Worm (Caenorhabditis elegans) whole organism, young adult: Measurements from ENCODE around the gene alh-7.
A peak's percentile ranks its signal among the peaks of the same experiment; 100 is the strongest.

Source experiments
- B0261.1 ChIP-seq: sonication (generic microtip); optimal IDR thresholded peaks from 2 replicates; lab custom pipeline; 2016; ENCODE audit warnings: mild to moderate bottlenecking, missing genetic modification characterization, moderate library complexity, missing compliant biosample characterization
- C17E4.6 ChIP-seq: fragments of 200-800 bp; sonication (Bioruptor generic); IDR thresholded peaks from 2 replicates; pipeline ENCODE4 v1.3.6; 2022; ENCODE audit warnings: missing genetic modification reagents, missing genetic modification characterization, missing compliant biosample characterization
- F22D6.2 ChIP-seq: sonication (generic microtip); optimal IDR thresholded peaks from 2 replicates; lab custom pipeline; 2016; ENCODE audit warnings: mild to moderate bottlenecking, missing genetic modification characterization, missing compliant biosample characterization
- F33H1.4 ChIP-seq: fragments of 200-800 bp; sonication (Bioruptor generic); IDR thresholded peaks from 2 replicates; pipeline ENCODE4 v1.3.6; 2022; ENCODE audit warnings: missing genetic modification reagents, missing genetic modification characterization, missing compliant biosample characterization
- F52B5.7 ChIP-seq: sonication (generic microtip); optimal IDR thresholded peaks from 2 replicates; lab custom pipeline; 2016; ENCODE audit warnings: mild to moderate bottlenecking, missing genetic modification characterization, missing compliant biosample characterization
- F57A8.1 ChIP-seq: fragments of 200-800 bp; sonication (Bioruptor generic); optimal IDR thresholded peaks from 2 replicates; lab custom pipeline; 2018; ENCODE audit warnings: mild to moderate bottlenecking, missing genetic modification characterization, moderate library complexity, missing compliant biosample characterization
- F57C9.4 ChIP-seq: sonication (generic microtip); optimal IDR thresholded peaks from 2 replicates; lab custom pipeline; 2017; ENCODE audit warnings: mild to moderate bottlenecking, missing genetic modification characterization, missing compliant biosample characterization
- T26A5.8 ChIP-seq: sonication (generic microtip); optimal IDR thresholded peaks from 2 replicates; lab custom pipeline; 2016; ENCODE audit warnings: missing genetic modification characterization, missing compliant biosample characterization
- Y56A3A.18 ChIP-seq: fragments of 200-800 bp; sonication (Bioruptor generic); IDR thresholded peaks from 2 replicates; pipeline ENCODE4 v1.3.6; 2022; ENCODE audit warnings: missing genetic modification reagents, missing genetic modification characterization, missing compliant biosample characterization
- Y67H2A.10 ChIP-seq: fragments of 200-800 bp; sonication (Bioruptor generic); conservative IDR thresholded peaks from 2 replicates; pipeline ENCODE4 v1.3.6; 2022; ENCODE audit warnings: missing genetic modification reagents, missing genetic modification characterization, missing compliant biosample characterization
- attf-5 ChIP-seq: fragments of 200-800 bp; sonication (Bioruptor generic); optimal IDR thresholded peaks from 2 replicates; lab custom pipeline; 2018; ENCODE audit warnings: mild to moderate bottlenecking, missing genetic modification characterization, missing compliant biosample characterization
- bed-2 ChIP-seq: fragments of 200-800 bp; sonication (Bioruptor generic); IDR thresholded peaks from 2 replicates; pipeline ENCODE4 v1.3.6; 2022; ENCODE audit warnings: missing genetic modification reagents, missing genetic modification characterization, missing compliant biosample characterization
- cebp-1 ChIP-seq, 2 experiments: fragments of 200-800 bp in 1 of 2; sonication (Bioruptor generic) in 1 of 2; sonication (generic microtip) in 1 of 2; IDR thresholded peaks in 1 of 2; optimal IDR thresholded peaks in 1 of 2; 2 replicates each; pipeline versions ENCODE4 v1.3.6 to Lab custom; 2017 to 2022; ENCODE audit warnings: missing compliant biosample characterization in 2 of 2, missing genetic modification characterization in 2 of 2, mild to moderate bottlenecking in 1 of 2, missing genetic modification reagents in 1 of 2, moderate library complexity in 1 of 2
- ceh-58 ChIP-seq: fragments of 200-800 bp; sonication (Bioruptor generic); IDR thresholded peaks from 2 replicates; pipeline ENCODE4 v1.3.6; 2022; ENCODE audit warnings: missing genetic modification characterization, missing compliant biosample characterization
- dpff-1 ChIP-seq: sonication (generic microtip); optimal IDR thresholded peaks from 2 replicates; lab custom pipeline; 2017; ENCODE audit warnings: mild to moderate bottlenecking, missing genetic modification characterization, missing compliant biosample characterization
- egrh-3 ChIP-seq: fragments of 200-800 bp; sonication (Bioruptor generic); IDR thresholded peaks from 2 replicates; pipeline ENCODE4 v1.3.6; 2022; ENCODE audit warnings: missing genetic modification reagents, missing genetic modification characterization, missing compliant biosample characterization
- ekl-4 ChIP-seq: fragments of 200-800 bp; sonication (Bioruptor generic); IDR thresholded peaks from 2 replicates; pipeline ENCODE4 v1.3.6; 2022; ENCODE audit warnings: missing genetic modification reagents, missing genetic modification characterization, missing compliant biosample characterization
- gei-17 ChIP-seq: fragments of 200-800 bp; sonication (Bioruptor generic); optimal IDR thresholded peaks from 2 replicates; lab custom pipeline; 2018; ENCODE audit warnings: mild to moderate bottlenecking, missing genetic modification characterization, missing compliant biosample characterization
- hlh-12 ChIP-seq: sonication (generic microtip); optimal IDR thresholded peaks from 2 replicates; lab custom pipeline; 2016; ENCODE audit warnings: missing genetic modification characterization, missing compliant biosample characterization
- hlh-26 ChIP-seq: fragments of 200-800 bp; sonication (Bioruptor generic); conservative IDR thresholded peaks from 2 replicates; pipeline ENCODE4 v1.3.6; 2022; ENCODE audit warnings: missing genetic modification reagents, missing genetic modification characterization, missing compliant biosample characterization
- hmg-1.2 ChIP-seq: fragments of 200-800 bp; sonication (Bioruptor generic); IDR thresholded peaks from 2 replicates; pipeline ENCODE4 v1.3.6; 2022; ENCODE audit warnings: missing genetic modification reagents, missing genetic modification characterization, missing compliant biosample characterization
- hmg-20 ChIP-seq: fragments of 200-800 bp; sonication (Bioruptor generic); IDR thresholded peaks from 2 replicates; pipeline ENCODE4 v1.3.6; 2022; ENCODE audit warnings: missing genetic modification reagents, missing genetic modification characterization, missing compliant biosample characterization
- lag-1 ChIP-seq: fragments of 200-800 bp; sonication (Bioruptor generic); IDR thresholded peaks from 2 replicates; pipeline ENCODE4 v1.3.6; 2022; ENCODE audit warnings: missing genetic modification reagents, missing genetic modification characterization, missing compliant biosample characterization
- let-526 ChIP-seq: fragments of 200-800 bp; sonication (Bioruptor generic); IDR thresholded peaks from 2 replicates; pipeline ENCODE4 v1.3.6; 2022; ENCODE audit warnings: missing genetic modification reagents, missing genetic modification characterization, missing compliant biosample characterization
- lin-40 ChIP-seq: sonication (generic microtip); optimal IDR thresholded peaks from 2 replicates; lab custom pipeline; 2016; ENCODE audit warnings: missing genetic modification characterization, mild to moderate bottlenecking, missing compliant biosample characterization, missing genotype, missing genetic modification reagents
- lin-54 ChIP-seq: fragments of 200-800 bp; sonication (Bioruptor generic); optimal IDR thresholded peaks from 2 replicates; lab custom pipeline; 2018; ENCODE audit warnings: mild to moderate bottlenecking, missing genetic modification characterization, missing compliant biosample characterization
- lir-1 ChIP-seq: fragments of 200-800 bp; sonication (Bioruptor generic); conservative IDR thresholded peaks from 2 replicates; pipeline ENCODE4 v1.3.6; 2022; ENCODE audit warnings: missing genetic modification reagents, missing genetic modification characterization, missing compliant biosample characterization
- lsl-1 ChIP-seq: fragments of 200-800 bp; sonication (Bioruptor generic); optimal IDR thresholded peaks from 2 replicates; lab custom pipeline; 2018; ENCODE audit warnings: mild to moderate bottlenecking, missing genetic modification characterization, moderate library complexity, missing compliant biosample characterization
- lsy-27 ChIP-seq: sonication (generic microtip); optimal IDR thresholded peaks from 2 replicates; lab custom pipeline; 2017; ENCODE audit warnings: missing genetic modification characterization, mild to moderate bottlenecking, missing compliant biosample characterization, antibody characterized with exemption, missing genotype, borderline replicate concordance; ENCODE audit not compliant: insufficient read depth
- madf-3 ChIP-seq: fragments of 200-800 bp; sonication (Bioruptor generic); IDR thresholded peaks from 2 replicates; pipeline ENCODE4 v1.3.6; 2022; ENCODE audit warnings: missing genetic modification reagents, missing genetic modification characterization, missing compliant biosample characterization
- mcd-1 ChIP-seq: fragments of 200-800 bp; sonication (Bioruptor generic); IDR thresholded peaks from 2 replicates; pipeline ENCODE4 v1.3.6; 2022; ENCODE audit warnings: missing genetic modification reagents, missing genetic modification characterization, missing compliant biosample characterization
- mxl-1 ChIP-seq: sonication (generic microtip); optimal IDR thresholded peaks from 2 replicates; lab custom pipeline; 2016; ENCODE audit warnings: missing genetic modification characterization, missing compliant biosample characterization
- nfya-1 ChIP-seq: sonication (generic microtip); optimal IDR thresholded peaks from 2 replicates; lab custom pipeline; 2017; ENCODE audit warnings: antibody characterized with exemption, missing compliant biosample characterization, missing genetic modification characterization, borderline replicate concordance; ENCODE audit not compliant: insufficient read depth
- nfya-2 ChIP-seq: fragments of 200-800 bp; sonication (Bioruptor generic); IDR thresholded peaks from 2 replicates; pipeline ENCODE4 v1.3.6; 2022; ENCODE audit warnings: missing genetic modification reagents, missing genetic modification characterization, missing compliant biosample characterization
- nhr-179 ChIP-seq: sonication (generic microtip); optimal IDR thresholded peaks from 2 replicates; lab custom pipeline; 2016; ENCODE audit warnings: mild to moderate bottlenecking, missing genetic modification characterization, missing compliant biosample characterization
- nhr-80 ChIP-seq: sonication (generic microtip); optimal IDR thresholded peaks from 2 replicates; lab custom pipeline; 2016; ENCODE audit warnings: missing genetic modification characterization, missing compliant biosample characterization
- nhr-90 ChIP-seq: sonication (generic microtip); optimal IDR thresholded peaks from 2 replicates; lab custom pipeline; 2016; ENCODE audit warnings: missing genotype, mild to moderate bottlenecking, missing genetic modification characterization, missing compliant biosample characterization
- pha-4 ChIP-seq: fragments of 150-350 bp; sonication (generic microtip); optimal IDR thresholded peaks from 2 replicates; lab custom pipeline; 2014; ENCODE audit warnings: missing biosample characterization, missing genetic modification reagents, missing genetic modification characterization
- rec-8 ChIP-seq, 2 experiments: sonication (generic microtip); optimal IDR thresholded peaks; 2 replicates each; lab custom pipeline; 2016; ENCODE audit warnings: mild to moderate bottlenecking in 2 of 2, missing genetic modification characterization in 2 of 2, missing genetic modification reagents in 2 of 2, missing genotype in 2 of 2, missing biosample characterization in 1 of 2, missing compliant biosample characterization in 1 of 2, moderate library complexity in 1 of 2
- sea-2 ChIP-seq: fragments of 200-800 bp; sonication (Bioruptor generic); IDR thresholded peaks from 2 replicates; pipeline ENCODE4 v1.3.6; 2022; ENCODE audit warnings: missing genetic modification characterization, missing compliant biosample characterization
- snpc-1.1 ChIP-seq: sonication (generic microtip); optimal IDR thresholded peaks from 2 replicates; lab custom pipeline; 2017; ENCODE audit warnings: missing genetic modification characterization, mild to moderate bottlenecking, missing compliant biosample characterization, antibody characterized with exemption, moderate library complexity, missing genotype, missing genetic modification reagents; ENCODE audit not compliant: insufficient read depth
- snpc-3.4 ChIP-seq: sonication (generic microtip); optimal IDR thresholded peaks from 2 replicates; lab custom pipeline; 2017; ENCODE audit warnings: missing genetic modification characterization, mild to moderate bottlenecking, missing compliant biosample characterization, antibody characterized with exemption, moderate library complexity, missing genotype, missing genetic modification reagents
- tbp1 ChIP-seq: fragments of 200-800 bp; sonication (Bioruptor generic); optimal IDR thresholded peaks from 2 replicates; lab custom pipeline; 2018; ENCODE audit warnings: mild to moderate bottlenecking, missing genetic modification characterization, missing compliant biosample characterization
- unc-130 ChIP-seq: sonication (generic microtip); optimal IDR thresholded peaks from 2 replicates; lab custom pipeline; 2016; ENCODE audit warnings: missing genetic modification reagents, missing genetic modification characterization, missing compliant biosample characterization
- zfh-2 ChIP-seq: fragments of 200-800 bp; sonication (Bioruptor generic); conservative IDR thresholded peaks from 2 replicates; pipeline ENCODE4 v1.3.6; 2022; ENCODE audit warnings: missing genetic modification reagents, missing genetic modification characterization, missing compliant biosample characterization
- ztf-22 ChIP-seq: fragments of 200-800 bp; sonication (Bioruptor generic); optimal IDR thresholded peaks from 2 replicates; lab custom pipeline; 2018; ENCODE audit warnings: mild to moderate bottlenecking, missing genetic modification characterization, moderate library complexity, missing compliant biosample characterization

The alh-7 gene

ce11 chrII:13529131-13529530 is 37.5 kb upstream of the alh-7 start:
- TF ChIP-seq lag-1 (GFP tag; lab: Robert Waterston, UW) (no peak), zfh-2 (GFP tag; lab: Robert Waterston, UW) (peak; percentile 87), egrh-3 (GFP tag; lab: Robert Waterston, UW) (peak; percentile 55; the same call in 1 of the 2 replicates)
- TF ChIP-seq, all 124 proteins: peak for 2

- TF ChIP-seq ztf-22 (GFP tag; lab: Kevin White, UChicago) (no peak), tbp1 (peak; percentile 76), B0261.1 (no peak), dpff-1 (tag; lab: Kevin White, UChicago) (no peak), pha-4 (tag; lab: Kevin White, UChicago) (no peak), hlh-12 (no peak), hmg-1.2 (GFP tag; lab: Robert Waterston, UW) (peak; percentile 93), snpc-1.1 (tag; lab: Kevin White, UChicago) (peak; percentile 98), let-526 (GFP tag; lab: Robert Waterston, UW) (0 out of 2 replicates have a peak, but pooled peaks have one; percentile 42), hmg-20 (0 out of 2 replicates have a peak, but pooled peaks have one; percentile 41), lsl-1 (GFP tag; lab: Kevin White, UChicago) (peak; percentile 76), F57A8.1 (GFP tag; lab: Kevin White, UChicago) (no peak), C17E4.6 (no peak), mxl-1 (no peak), unc-130 (GFP tag; lab: Kevin White, UChicago) (peak; percentile 67), Y67H2A.10 (GFP tag; lab: Robert Waterston, UW) (no peak), F52B5.7 (tag; lab: Kevin White, UChicago) (no peak), F57C9.4 (tag; lab: Kevin White, UChicago) (no peak), nfya-1 (tag; lab: Kevin White, UChicago) (no peak), F33H1.4 (GFP tag; lab: Robert Waterston, UW) (peak; percentile 60), lir-1 (no peak), nfya-2 (GFP tag; lab: Robert Waterston, UW) (peak; percentile 88; the same call in 1 of the 2 replicates), F22D6.2 (tag; lab: Kevin White, UChicago) (no peak), gei-17 (no peak), nhr-90 (tag; lab: Kevin White, UChicago) (no peak), T26A5.8 (tag; lab: Kevin White, UChicago) (no peak), ekl-4 (GFP tag; lab: Robert Waterston, UW) (peak; percentile 87), nhr-80 (no peak), lin-40 (tag; lab: Kevin White, UChicago) (no peak), madf-3 (GFP tag; lab: Robert Waterston, UW) (0 out of 2 replicates have a peak, but pooled peaks have one; percentile 66), Y56A3A.18 (GFP tag; lab: Robert Waterston, UW) (no peak), cebp-1 (GFP tag; IDR thresholded peaks at IDR 0.05; lab: Robert Waterston, UW) (no peak), cebp-1 (tag; optimal IDR thresholded peaks at IDR 0.05; lab: Kevin White, UChicago) (peak; percentile 22), nhr-179 (no peak), lin-54 (GFP tag; lab: Kevin White, UChicago) (peak; percentile 56), lsy-27 (tag; lab: Kevin White, UChicago) (no peak), ceh-58 (GFP tag; lab: Robert Waterston, UW) (no peak), snpc-3.4 (tag; lab: Kevin White, UChicago) (peak; percentile 97), bed-2 (GFP tag; lab: Robert Waterston, UW) (no peak), rec-8 (tag; optimal IDR thresholded peaks at IDR 0.05; lab: Kevin White, UChicago) (peak in 1 of 2 experiments; percentile 51), mcd-1 (peak; percentile 56), attf-5 (GFP tag; lab: Kevin White, UChicago) (no peak), hlh-26 (GFP tag; lab: Robert Waterston, UW) (no peak), sea-2 (no peak)
Observed at ce11 chrII:13521977-13522404, 30.4 kb upstream of the alh-7 start.
